Worm (Caenorhabditis elegans) whole organism, late embryonic: ENCODE results near the gene B0035.22.

Source experiments
- C38D4.7 ChIP-seq: fragments of 200-800 bp; sonication (Bioruptor generic); optimal IDR thresholded peaks from 2 replicates; lab custom pipeline; 2018; ENCODE audit warnings: mild to moderate bottlenecking, missing genetic modification characterization, moderate library complexity, missing compliant biosample characterization
- K09A11.1 ChIP-seq: sonication (generic microtip); optimal IDR thresholded peaks from 2 replicates; lab custom pipeline; 2017; ENCODE audit warnings: antibody characterized with exemption, mild to moderate bottlenecking, missing genetic modification characterization, missing compliant biosample characterization; ENCODE audit not compliant: insufficient read depth
- ama-1 ChIP-seq: fragments of 150-350 bp; optimal IDR thresholded peaks from 2 replicates; lab custom pipeline; 2014
- ceh-18 ChIP-seq: sonication (generic microtip); optimal IDR thresholded peaks from 2 replicates; lab custom pipeline; 2016; ENCODE audit warnings: missing genetic modification characterization, missing compliant biosample characterization
- ceh-22 ChIP-seq: sonication (generic microtip); optimal IDR thresholded peaks from 2 replicates; lab custom pipeline; 2017; ENCODE audit warnings: missing biosample characterization, missing genetic modification characterization
- ceh-30 ChIP-seq: fragments of 150-350 bp; optimal IDR thresholded peaks from 2 replicates; lab custom pipeline; 2014; ENCODE audit warnings: missing biosample characterization, missing genetic modification characterization
- ceh-6 ChIP-seq: fragments of 200-800 bp; sonication (Bioruptor generic); optimal IDR thresholded peaks from 2 replicates; lab custom pipeline; 2018; ENCODE audit warnings: mild to moderate bottlenecking, missing genetic modification characterization, missing compliant biosample characterization
- ceh-9 ChIP-seq: sonication (generic microtip); optimal IDR thresholded peaks from 2 replicates; lab custom pipeline; 2016; ENCODE audit warnings: mild to moderate bottlenecking, missing genetic modification characterization, inconsistent platforms, missing compliant biosample characterization
- che-1 ChIP-seq: sonication (generic microtip); optimal IDR thresholded peaks from 2 replicates; lab custom pipeline; 2016; ENCODE audit warnings: mild to moderate bottlenecking, missing genetic modification characterization, missing compliant biosample characterization
- dve-1 ChIP-seq: sonication (generic microtip); optimal IDR thresholded peaks from 2 replicates; lab custom pipeline; 2017; ENCODE audit warnings: antibody characterized with exemption, mild to moderate bottlenecking, missing genetic modification characterization, missing compliant biosample characterization
- elt-2 ChIP-seq: sonication (generic microtip); optimal IDR thresholded peaks from 2 replicates; lab custom pipeline; 2016; ENCODE audit warnings: missing genetic modification reagents, missing genetic modification characterization, missing compliant biosample characterization
- elt-4 ChIP-seq: sonication (generic microtip); optimal IDR thresholded peaks from 2 replicates; lab custom pipeline; 2016; ENCODE audit warnings: missing genetic modification characterization, missing compliant biosample characterization
- ets-4 ChIP-seq: sonication (generic microtip); optimal IDR thresholded peaks from 2 replicates; lab custom pipeline; 2016; ENCODE audit warnings: missing genetic modification characterization, missing compliant biosample characterization
- eyg-1 ChIP-seq: sonication (generic microtip); optimal IDR thresholded peaks from 2 replicates; lab custom pipeline; 2016; ENCODE audit warnings: missing genotype, missing genetic modification characterization, missing compliant biosample characterization
- fax-1 ChIP-seq: sonication (generic microtip); optimal IDR thresholded peaks from 2 replicates; lab custom pipeline; 2016; ENCODE audit warnings: missing genotype, missing genetic modification characterization, missing compliant biosample characterization
- gmeb-2 ChIP-seq: sonication (generic microtip); optimal IDR thresholded peaks from 2 replicates; lab custom pipeline; 2016; ENCODE audit warnings: missing genetic modification characterization, inconsistent platforms, missing compliant biosample characterization
- hlh-15 ChIP-seq: sonication (generic microtip); optimal IDR thresholded peaks from 2 replicates; lab custom pipeline; 2016; ENCODE audit warnings: missing genetic modification characterization, missing compliant biosample characterization
- hlh-30 ChIP-seq: sonication (generic microtip); optimal IDR thresholded peaks from 2 replicates; lab custom pipeline; 2017; ENCODE audit warnings: antibody characterized with exemption, missing genetic modification characterization, missing compliant biosample characterization; ENCODE audit not compliant: insufficient read depth
- hlh-6 ChIP-seq: sonication (generic microtip); optimal IDR thresholded peaks from 2 replicates; lab custom pipeline; 2016; ENCODE audit warnings: missing genotype, missing genetic modification characterization, missing compliant biosample characterization
- hlh-8 ChIP-seq: sonication (generic microtip); optimal IDR thresholded peaks from 2 replicates; lab custom pipeline; 2016; ENCODE audit warnings: missing genotype, missing genetic modification characterization, missing compliant biosample characterization
- lin-11 ChIP-seq: fragments of 200-800 bp; sonication (Bioruptor generic); optimal IDR thresholded peaks from 2 replicates; lab custom pipeline; 2018; ENCODE audit warnings: mild to moderate bottlenecking, missing genetic modification characterization, missing compliant biosample characterization
- mec-3 ChIP-seq: sonication (generic microtip); optimal IDR thresholded peaks from 2 replicates; lab custom pipeline; 2016; ENCODE audit warnings: borderline replicate concordance, missing genetic modification characterization, missing compliant biosample characterization
- nhr-11 ChIP-seq: fragments of 150-350 bp; optimal IDR thresholded peaks from 2 replicates; lab custom pipeline; 2014; ENCODE audit warnings: missing biosample characterization, missing genetic modification characterization
- nhr-232 ChIP-seq: sonication (generic microtip); optimal IDR thresholded peaks from 2 replicates; lab custom pipeline; 2016; ENCODE audit warnings: missing genetic modification characterization, missing compliant biosample characterization
- pha-4 ChIP-seq: fragments of 150-350 bp; optimal IDR thresholded peaks from 2 replicates; lab custom pipeline; 2018; ENCODE audit warnings: missing biosample characterization, missing genetic modification reagents, missing genetic modification characterization
- pqm-1 ChIP-seq: sonication (generic microtip); optimal IDR thresholded peaks from 2 replicates; lab custom pipeline; 2016; ENCODE audit warnings: missing genetic modification characterization, missing compliant biosample characterization
- sdc-2 ChIP-seq: sonication (generic microtip); optimal IDR thresholded peaks from 2 replicates; lab custom pipeline; 2016; ENCODE audit warnings: missing genotype, missing genetic modification characterization, missing compliant biosample characterization
- sox-4 ChIP-seq: sonication (generic microtip); optimal IDR thresholded peaks from 2 replicates; lab custom pipeline; 2017; ENCODE audit warnings: mild to moderate bottlenecking, missing genetic modification characterization, inconsistent platforms, missing compliant biosample characterization
- syd-9 ChIP-seq: sonication (generic microtip); optimal IDR thresholded peaks from 2 replicates; lab custom pipeline; 2016; ENCODE audit warnings: mild to moderate bottlenecking, missing genetic modification characterization, moderate library complexity, missing compliant biosample characterization
- tbx-2 ChIP-seq: sonication (generic microtip); optimal IDR thresholded peaks from 2 replicates; lab custom pipeline; 2016; ENCODE audit warnings: missing genetic modification characterization, missing compliant biosample characterization
- unc-55 ChIP-seq: sonication (generic microtip); optimal IDR thresholded peaks from 2 replicates; lab custom pipeline; 2017; ENCODE audit warnings: missing biosample characterization, missing genetic modification reagents, missing genetic modification characterization
- zip-5 ChIP-seq: sonication (generic microtip); optimal IDR thresholded peaks from 2 replicates; lab custom pipeline; 2016; ENCODE audit warnings: missing genetic modification characterization, missing compliant biosample characterization
- ztf-16 ChIP-seq: sonication (generic microtip); optimal IDR thresholded peaks from 2 replicates; lab custom pipeline; 2017; ENCODE audit warnings: missing genetic modification characterization, missing compliant biosample characterization

B0035.22 gene

ce11 chrIV:11337021-11337420 is 22.1 kb downstream of the B0035.22 start, which contains the start of gene F54E12.2:
Gene F54E12.2 (minus strand): TSS chrIV:11337184.
- TF ChIP-seq ceh-18 (no peak), ceh-9 (no peak), sdc-2 (tag; lab: Kevin White, UChicago) (no peak), hlh-30 (no peak), nhr-11 (tag; lab: Kevin White, UChicago) (no peak), zip-5 (no peak), lin-11 (tag; lab: Kevin White, UChicago) (no peak), ets-4 (tag; lab: Kevin White, UChicago) (no peak), ceh-22 (tag; lab: Kevin White, UChicago) (no peak), che-1 (tag; lab: Kevin White, UChicago) (no peak), elt-2 (tag; lab: Kevin White, UChicago) (no peak), tbx-2 (tag; lab: Kevin White, UChicago) (no peak), sox-4 (tag; lab: Kevin White, UChicago) (no peak), mec-3 (tag; lab: Kevin White, UChicago) (no peak)

DNA sequence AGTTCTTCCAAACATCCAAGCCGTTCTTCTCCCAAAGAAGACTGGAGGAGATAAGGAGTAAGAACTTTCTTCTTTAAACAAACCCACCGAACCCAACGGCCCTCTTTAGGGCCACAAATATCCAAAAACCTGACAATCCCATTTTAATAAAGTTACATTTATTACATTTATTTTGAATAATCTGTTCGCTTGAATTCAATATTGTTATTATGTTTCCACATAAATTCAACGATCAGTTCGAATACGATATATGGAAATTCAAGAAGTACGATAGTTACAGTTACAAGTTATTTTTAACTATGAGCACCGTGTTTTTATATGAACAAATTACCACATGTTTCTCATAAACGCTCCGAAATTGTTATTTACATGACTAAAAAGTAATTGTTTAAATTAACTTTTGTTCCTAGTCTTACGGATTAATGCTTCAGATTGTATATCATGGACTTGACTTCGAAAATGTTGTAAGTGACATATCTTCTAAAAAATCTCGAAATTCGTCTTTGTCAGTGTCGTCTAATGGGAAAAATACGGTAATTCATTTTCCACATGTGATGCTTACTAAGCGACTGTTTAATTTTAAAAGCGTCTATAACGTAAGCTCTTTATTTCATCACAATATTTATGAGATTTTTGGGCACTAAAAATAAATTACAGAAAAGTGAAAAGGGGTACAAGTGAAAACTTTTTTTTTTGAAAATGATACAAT is 25.9 kb downstream of the B0035.22 start:
- TF ChIP-seq ceh-6 (GFP tag; lab: Kevin White, UChicago) (no peak), K09A11.1 (tag; lab: Kevin White, UChicago) (no peak), syd-9 (tag; lab: Kevin White, UChicago) (no peak), pqm-1 (no peak), C38D4.7 (no peak), pha-4 (tag; lab: Kevin White, UChicago) (no peak), gmeb-2 (tag; lab: Kevin White, UChicago) (no peak), lin-11 (tag; lab: Kevin White, UChicago) (no peak), ama-1 (lab: Kevin White, UChicago) (no peak), ceh-30 (tag; lab: Kevin White, UChicago) (no peak), sox-4 (tag; lab: Kevin White, UChicago) (no peak), ceh-9 (no peak), unc-55 (GFP tag; lab: Kevin White, UChicago) (no peak), nhr-232 (tag; lab: Kevin White, UChicago) (no peak), hlh-6 (tag; lab: Kevin White, UChicago) (no peak), tbx-2 (tag; lab: Kevin White, UChicago) (no peak), sdc-2 (tag; lab: Kevin White, UChicago) (no peak)

DNA sequence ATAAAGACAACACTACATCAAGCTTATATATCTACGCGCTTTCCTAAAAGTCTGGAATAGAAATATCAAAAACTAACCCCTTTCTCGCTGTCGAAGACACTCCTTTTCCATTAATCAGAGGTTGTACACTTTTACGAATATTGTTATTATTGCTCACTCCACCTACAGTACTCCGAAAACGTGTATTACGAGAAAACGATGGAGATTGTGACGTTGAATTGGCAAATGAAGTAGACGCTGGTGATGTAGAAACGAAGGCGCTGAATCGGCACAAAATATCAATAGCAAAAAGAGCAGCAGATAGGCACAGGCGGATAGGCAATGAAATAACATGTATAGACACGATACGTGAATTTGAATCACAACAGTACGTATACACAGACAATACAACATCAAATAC is 29.3 kb downstream of the B0035.22 start:
- TF ChIP-seq hlh-8 (tag; lab: Kevin White, UChicago) (no peak), ztf-16 (tag; lab: Kevin White, UChicago) (no peak)

- TF ChIP-seq dve-1: no peak
- no peak for TF ChIP-seq fax-1 (tag; lab: Kevin White, UChicago)
- no peak for TF ChIP-seq elt-4 (tag; lab: Kevin White, UChicago)
- no peak for TF ChIP-seq hlh-15 (tag; lab: Kevin White, UChicago)
- TF ChIP-seq pqm-1: no peak
- TF ChIP-seq eyg-1 (tag; lab: Kevin White, UChicago): no peak
- TF ChIP-seq hlh-30: no peak
Observed at ce11 chrIV:11347275-11347674, 32.3 kb downstream of the B0035.22 start.

DNA sequence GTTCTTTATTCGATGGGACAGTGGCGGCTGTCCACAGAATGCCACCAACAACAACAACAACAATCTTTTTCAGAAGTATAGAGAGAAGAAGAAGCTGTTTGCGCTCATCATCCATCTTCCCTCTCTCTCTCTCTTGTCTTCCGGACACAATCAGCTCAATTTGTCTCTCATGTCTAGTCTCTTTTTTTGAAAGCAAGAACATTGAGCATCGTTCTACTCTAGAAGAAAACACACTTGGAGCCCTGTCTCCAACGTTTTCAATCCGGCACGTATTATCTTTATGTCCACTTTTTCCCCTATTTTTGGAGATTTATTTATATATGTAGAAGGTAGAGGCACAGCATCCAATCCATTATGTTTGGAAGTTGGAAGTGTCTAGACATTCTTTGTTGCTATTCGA is 33.9 kb downstream of the B0035.22 start:
- TF ChIP-seq elt-2 (tag; lab: Kevin White, UChicago): no peak
- no peak for TF ChIP-seq ceh-18
- no peak for TF ChIP-seq ztf-16 (tag; lab: Kevin White, UChicago)
- TF ChIP-seq ets-4 (tag; lab: Kevin White, UChicago): no peak
- no peak for TF ChIP-seq K09A11.1 (tag; lab: Kevin White, UChicago)
